Fruit fly (Drosophila melanogaster) whole organism, embryonic: ENCODE measurements around the gene CG8564.

Source experiments
- Atf3 ChIP-seq: fragments of 200-800 bp; sonication (Bioruptor generic); optimal IDR thresholded peaks from 3 replicates; lab custom pipeline; 2016; ENCODE audit warnings: missing biosample characterization, missing genetic modification characterization
- BtbVII ChIP-seq: fragments of 200-800 bp; sonication (Bioruptor generic); optimal IDR thresholded peaks from 3 replicates; lab custom pipeline; 2017; ENCODE audit warnings: missing biosample characterization, mild to moderate bottlenecking, missing genetic modification characterization
- CG10274 ChIP-seq: fragments of 200-800 bp; sonication (Bioruptor generic); optimal IDR thresholded peaks from 3 replicates; lab custom pipeline; 2017; ENCODE audit warnings: missing biosample characterization, mild to moderate bottlenecking, missing genetic modification characterization
- CG11560 ChIP-seq: fragments of 200-800 bp; sonication (Bioruptor generic); IDR thresholded peaks from 3 replicates; pipeline ENCODE4 v1.3.6; 2022; ENCODE audit warnings: missing biosample characterization, missing genetic modification characterization
- CG13123 ChIP-seq: fragments of 200-800 bp; sonication (Bioruptor generic); optimal IDR thresholded peaks from 2 replicates; lab custom pipeline; 2016; ENCODE audit warnings: missing biosample characterization, missing genetic modification characterization
- CG14667 ChIP-seq: fragments of 200-800 bp; sonication (Bioruptor generic); IDR thresholded peaks from 2 replicates; pipeline ENCODE4 v1.3.6; 2022; ENCODE audit warnings: missing biosample characterization, missing genetic modification characterization
- CG14710 ChIP-seq: fragments of 200-800 bp; sonication (Bioruptor generic); optimal IDR thresholded peaks from 3 replicates; lab custom pipeline; 2019; ENCODE audit warnings: missing biosample characterization, mild to moderate bottlenecking, missing genetic modification characterization, moderate library complexity
- CG15073 ChIP-seq: fragments of 200-800 bp; sonication (Bioruptor generic); optimal IDR thresholded peaks from 2 replicates; lab custom pipeline; 2016; ENCODE audit warnings: missing biosample characterization, missing genetic modification characterization
- CG16813 ChIP-seq: fragments of 200-800 bp; sonication (Bioruptor generic); IDR thresholded peaks from 3 replicates; pipeline ENCODE4 v1.3.6; 2022; ENCODE audit warnings: missing biosample characterization, missing genetic modification characterization; ENCODE audit not compliant: partially characterized antibody
- CG17612 ChIP-seq: fragments of 200-800 bp; sonication (Bioruptor generic); IDR thresholded peaks from 2 replicates; pipeline ENCODE4 v1.3.6; 2022; ENCODE audit warnings: missing biosample characterization, missing genetic modification characterization
- CG18011 ChIP-seq: fragments of 200-800 bp; sonication (Bioruptor generic); optimal IDR thresholded peaks from 2 replicates; lab custom pipeline; 2017; ENCODE audit warnings: missing biosample characterization, missing genetic modification characterization, mild to moderate bottlenecking, moderate library complexity, missing genotype
- CG18476 ChIP-seq: fragments of 200-800 bp; sonication (Bioruptor generic); optimal IDR thresholded peaks from 2 replicates; lab custom pipeline; 2016; ENCODE audit warnings: missing biosample characterization, mild to moderate bottlenecking, missing genetic modification characterization
- CG2120 ChIP-seq: fragments of 200-800 bp; sonication (Bioruptor generic); optimal IDR thresholded peaks from 3 replicates; lab custom pipeline; 2016; ENCODE audit warnings: missing biosample characterization, missing genetic modification characterization
- CG2712 ChIP-seq: fragments of 200-800 bp; optimal IDR thresholded peaks from 3 replicates; lab custom pipeline; 2019; ENCODE audit warnings: missing biosample characterization, mild to moderate bottlenecking, missing genetic modification characterization, moderate library complexity
- CG3065 ChIP-seq: fragments of 200-800 bp; sonication (Bioruptor generic); optimal IDR thresholded peaks from 2 replicates; lab custom pipeline; 2016; ENCODE audit warnings: missing biosample characterization, missing genetic modification characterization
- CG3163 ChIP-seq: fragments of 200-800 bp; sonication (Bioruptor generic); optimal IDR thresholded peaks from 3 replicates; lab custom pipeline; 2016; ENCODE audit warnings: missing biosample characterization, missing genetic modification characterization
- CG33213 ChIP-seq: fragments of 200-800 bp; sonication (Bioruptor generic); optimal IDR thresholded peaks from 3 replicates; lab custom pipeline; 2016; ENCODE audit warnings: missing biosample characterization, missing genetic modification characterization
- CG4617 ChIP-seq: fragments of 200-800 bp; sonication (Bioruptor generic); optimal IDR thresholded peaks from 3 replicates; lab custom pipeline; 2016; ENCODE audit warnings: missing biosample characterization, missing genetic modification characterization, borderline replicate concordance
- CG7745 ChIP-seq: fragments of 200-800 bp; sonication (Bioruptor generic); optimal IDR thresholded peaks from 2 replicates; lab custom pipeline; 2018; ENCODE audit warnings: missing biosample characterization, mild to moderate bottlenecking, missing genetic modification characterization, moderate library complexity
- D ChIP-seq, 2 experiments: fragments of 200-800 bp in 1 of 2; fragments of >200 bp in 1 of 2; sonication (Bioruptor generic) in 1 of 2; optimal IDR thresholded peaks; 2 replicates in 1 of 2; 3 replicates in 1 of 2; lab custom pipeline; 2017; ENCODE audit warnings: mild to moderate bottlenecking in 1 of 2, missing biosample characterization in 1 of 2, missing genetic modification characterization in 1 of 2, missing genetic modification reagents in 1 of 2
- ERR ChIP-seq: fragments of 200-800 bp; sonication (Bioruptor generic); optimal IDR thresholded peaks from 2 replicates; lab custom pipeline; 2016; ENCODE audit warnings: missing biosample characterization, missing genetic modification characterization
- Ets65A ChIP-seq: fragments of 200-800 bp; sonication (Bioruptor generic); peaks from one replicate; lab custom pipeline; 2016; ENCODE audit warnings: missing biosample characterization, missing genetic modification characterization
- GATAe ChIP-seq: fragments of 200-800 bp; sonication (Bioruptor generic); conservative IDR thresholded peaks from 2 replicates; pipeline ENCODE4 v1.3.6; 2022; ENCODE audit warnings: missing biosample characterization, missing genetic modification characterization
- Meics ChIP-seq: fragments of 200-800 bp; sonication (Bioruptor generic); optimal IDR thresholded peaks from 2 replicates; lab custom pipeline; 2017; ENCODE audit warnings: missing biosample characterization, mild to moderate bottlenecking, missing genetic modification characterization
- Ptx1 ChIP-seq: fragments of 200-800 bp; sonication (Bioruptor generic); IDR thresholded peaks from 2 replicates; pipeline ENCODE4 v1.3.6; 2022; ENCODE audit warnings: missing biosample characterization, missing genetic modification characterization
- Ssrp ChIP-seq: fragments of 200-800 bp; sonication (Bioruptor generic); optimal IDR thresholded peaks from 2 replicates; lab custom pipeline; 2018; ENCODE audit warnings: missing biosample characterization, mild to moderate bottlenecking, missing genetic modification characterization, moderate library complexity
- Xrp1 ChIP-seq: fragments of 200-800 bp; sonication (Bioruptor generic); IDR thresholded peaks from 2 replicates; pipeline ENCODE4 v1.3.6; 2022; ENCODE audit warnings: missing biosample characterization, missing genetic modification characterization
- ap ChIP-seq: fragments of 200-800 bp; sonication (Bioruptor generic); IDR thresholded peaks from 2 replicates; pipeline ENCODE4 v1.3.6; 2022; ENCODE audit warnings: missing biosample characterization, missing genetic modification characterization
- ase ChIP-seq: fragments of 200-800 bp; sonication (Bioruptor generic); IDR thresholded peaks from 3 replicates; pipeline ENCODE4 v1.3.6; 2022; ENCODE audit warnings: missing biosample characterization, missing genetic modification characterization
- bcd ChIP-seq: fragments of 200-800 bp; sonication (Bioruptor generic); optimal IDR thresholded peaks from 2 replicates; lab custom pipeline; 2017; ENCODE audit warnings: missing biosample characterization, mild to moderate bottlenecking, missing genetic modification characterization
- cad ChIP-seq: fragments of >200 bp; optimal IDR thresholded peaks from 2 replicates; lab custom pipeline; 2017; ENCODE audit warnings: missing biosample characterization, missing genetic modification characterization
- chif ChIP-seq, 2 experiments: fragments of 200-800 bp; sonication (Bioruptor generic); optimal IDR thresholded peaks; 3 replicates each; lab custom pipeline; 2016; ENCODE audit warnings: missing biosample characterization in 2 of 2, missing genetic modification characterization in 2 of 2
- danr ChIP-seq: fragments of 200-800 bp; sonication (Bioruptor generic); IDR thresholded peaks from 2 replicates; pipeline ENCODE4 v1.3.6; 2022; ENCODE audit warnings: missing biosample characterization, missing genetic modification characterization
- dysf ChIP-seq: fragments of 200-800 bp; sonication (Bioruptor generic); IDR thresholded peaks from 3 replicates; pipeline ENCODE4 v1.3.6; 2022; ENCODE audit warnings: missing biosample characterization, missing genetic modification characterization
- esg ChIP-seq: fragments of 200-800 bp; sonication (Bioruptor generic); conservative IDR thresholded peaks from 2 replicates; pipeline ENCODE4 v1.3.6; 2022; ENCODE audit warnings: missing biosample characterization, missing genetic modification characterization
- fd64A ChIP-seq: fragments of 200-800 bp; sonication (Bioruptor generic); optimal IDR thresholded peaks from 3 replicates; lab custom pipeline; 2018; ENCODE audit warnings: missing biosample characterization, mild to moderate bottlenecking, missing genetic modification characterization
- gem ChIP-seq: fragments of 200-800 bp; sonication (Bioruptor generic); optimal IDR thresholded peaks from 2 replicates; lab custom pipeline; 2019; ENCODE audit warnings: missing biosample characterization, mild to moderate bottlenecking, missing genetic modification characterization, moderate library complexity
- p53 ChIP-seq: fragments of 200-800 bp; sonication (Bioruptor generic); optimal IDR thresholded peaks from 2 replicates; lab custom pipeline; 2016; ENCODE audit warnings: missing biosample characterization, missing genetic modification characterization
- peb ChIP-seq: fragments of 200-800 bp; sonication (Bioruptor generic); IDR thresholded peaks from 2 replicates; pipeline ENCODE4 v1.3.6; 2022; ENCODE audit warnings: missing biosample characterization, missing genetic modification characterization
- pfk ChIP-seq: fragments of 200-800 bp; sonication (Bioruptor generic); optimal IDR thresholded peaks from 2 replicates; lab custom pipeline; 2018; ENCODE audit warnings: missing biosample characterization, mild to moderate bottlenecking, missing genetic modification characterization, moderate library complexity
- pho ChIP-seq: fragments of 200-800 bp; sonication (Bioruptor generic); optimal IDR thresholded peaks from 2 replicates; lab custom pipeline; 2016; ENCODE audit warnings: missing biosample characterization, missing genetic modification characterization
- pnt ChIP-seq: fragments of 200-800 bp; sonication (Bioruptor generic); optimal IDR thresholded peaks from 3 replicates; lab custom pipeline; 2016; ENCODE audit warnings: missing biosample characterization, missing genetic modification characterization
- pros ChIP-seq: fragments of 200-800 bp; sonication (Bioruptor generic); optimal IDR thresholded peaks from 3 replicates; lab custom pipeline; 2019; ENCODE audit warnings: missing biosample characterization, mild to moderate bottlenecking, missing genetic modification characterization, moderate library complexity
- pum ChIP-seq: fragments of 200-800 bp; sonication (Bioruptor generic); optimal IDR thresholded peaks from 2 replicates; lab custom pipeline; 2016; ENCODE audit warnings: missing biosample characterization, missing genetic modification characterization
- sd ChIP-seq: fragments of 200-800 bp; sonication (Bioruptor generic); optimal IDR thresholded peaks from 3 replicates; lab custom pipeline; 2018; ENCODE audit warnings: missing biosample characterization, mild to moderate bottlenecking, missing genetic modification characterization, moderate library complexity
- seq ChIP-seq: fragments of 200-800 bp; sonication (Bioruptor generic); IDR thresholded peaks from 2 replicates; pipeline ENCODE4 v1.3.6; 2022; ENCODE audit warnings: missing biosample characterization, missing genetic modification characterization
- sisA ChIP-seq: fragments of 200-800 bp; sonication (Bioruptor generic); IDR thresholded peaks from 2 replicates; pipeline ENCODE4 v1.3.6; 2022; ENCODE audit warnings: missing biosample characterization, missing genetic modification characterization
- slbo ChIP-seq: fragments of 200-800 bp; sonication (Bioruptor generic); IDR thresholded peaks from 2 replicates; pipeline ENCODE4 v1.3.6; 2022; ENCODE audit warnings: missing biosample characterization, missing genetic modification characterization
- stc ChIP-seq: fragments of 200-800 bp; sonication (Bioruptor generic); IDR thresholded peaks from 2 replicates; pipeline ENCODE4 v1.3.6; 2022; ENCODE audit warnings: missing biosample characterization, missing genetic modification characterization
- z ChIP-seq: fragments of 200-800 bp; sonication (Bioruptor generic); IDR thresholded peaks from 3 replicates; pipeline ENCODE4 v1.3.6; 2022; ENCODE audit warnings: missing biosample characterization, missing genetic modification characterization
- zfh1 ChIP-seq: fragments of 200-800 bp; sonication (Bioruptor generic); IDR thresholded peaks from 3 replicates; pipeline ENCODE4 v1.3.6; 2022; ENCODE audit warnings: missing biosample characterization, missing genetic modification characterization

CG8564 gene

DNA sequence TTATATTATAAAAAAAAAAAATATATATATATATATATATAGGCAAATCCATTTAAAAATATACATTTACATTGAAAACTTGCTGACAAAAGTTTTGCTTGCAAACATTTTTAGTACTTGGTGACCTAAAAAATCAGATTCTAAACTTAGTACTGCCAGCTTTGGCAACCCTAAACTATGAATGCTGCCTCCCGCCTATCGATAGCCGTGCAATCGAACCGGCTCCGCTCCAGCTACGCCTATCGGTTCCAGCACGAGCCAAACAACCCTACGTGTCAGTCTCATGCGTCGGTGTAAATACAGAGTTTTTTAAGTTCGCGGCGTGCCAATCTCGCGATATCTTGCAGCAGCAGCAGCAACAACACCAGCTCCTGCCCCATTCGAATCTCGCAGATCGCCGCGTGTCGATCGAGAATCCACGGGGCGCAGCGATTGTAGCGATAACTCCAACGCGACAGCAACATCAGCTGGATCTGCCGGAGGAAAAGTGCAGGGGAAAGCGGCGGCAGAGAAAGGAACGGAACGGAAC lies 27.3 kb downstream of the CG8564 start, which contains the start of gene Sec63 (continued):
- TF ChIP-seq cad (GFP tag; lab: Kevin White, UChicago) (no peak), Ptx1 (GFP tag; lab: Robert Waterston, UW) (peak; percentile 59), pnt (peak; percentile 34), ERR (GFP tag; lab: Kevin White, UChicago) (no peak), CG3163 (GFP tag; lab: Kevin White, UChicago) (no peak), CG18476 (GFP tag; lab: Kevin White, UChicago) (no peak), gem (peak; percentile 71), Xrp1 (peak; percentile 71), p53 (GFP tag; lab: Kevin White, UChicago) (no peak), sd (tag; lab: Kevin White, UChicago) (peak; percentile 19), pros (GFP tag; lab: Kevin White, UChicago) (no peak), ase (GFP tag; lab: Robert Waterston, UW) (peak; percentile 42; the same call in 1 of the 3 replicates), GATAe (GFP tag; lab: Robert Waterston, UW) (no peak), BtbVII (GFP tag; lab: Kevin White, UChicago) (peak; percentile 21), dysf (no peak; the same call in 2 of the 3 replicates), bcd (GFP tag; lab: Kevin White, UChicago) (peak; percentile 33), CG2120 (GFP tag; lab: Kevin White, UChicago) (peak; percentile 59), esg (peak; percentile 42; the same call in 1 of the 2 replicates), zfh1 (GFP tag; lab: Robert Waterston, UW) (0 out of 3 replicates have a peak, but pooled peaks have one; percentile 40), CG15073 (GFP tag; lab: Kevin White, UChicago) (no peak), CG14667 (GFP tag; lab: Robert Waterston, UW) (no peak), pfk (GFP tag; lab: Kevin White, UChicago) (peak; percentile 93), CG2712 (peak; percentile 31), CG17612 (no peak), danr (GFP tag; lab: Robert Waterston, UW) (no peak), CG4617 (GFP tag; lab: Kevin White, UChicago) (peak; percentile 43), Atf3 (no peak), CG14710 (no peak), slbo (peak; percentile 78), Meics (GFP tag; lab: Kevin White, UChicago) (peak; percentile 69), chif (GFP tag; optimal IDR thresholded peaks at IDR 0.05; lab: Kevin White, UChicago) (no peak), CG10274 (GFP tag; lab: Kevin White, UChicago) (no peak), seq (GFP tag; lab: Robert Waterston, UW) (no peak), pum (GFP tag; lab: Kevin White, UChicago) (no peak), Ets65A (GFP tag; lab: Kevin White, UChicago) (no peak), peb (GFP tag; lab: Robert Waterston, UW) (no peak), pho (GFP tag; lab: Kevin White, UChicago) (no peak), fd64A (GFP tag; lab: Kevin White, UChicago) (no peak), CG3065 (GFP tag; lab: Kevin White, UChicago) (peak; percentile 52), z (GFP tag; lab: Robert Waterston, UW) (peak; percentile 41; the same call in 1 of the 3 replicates), ap (peak; percentile 49; the same call in 1 of the 2 replicates), stc (GFP tag; lab: Robert Waterston, UW) (0 out of 2 replicates have a peak, but pooled peaks have one; percentile 18), CG16813 (GFP tag; lab: Robert Waterston, UW) (peak; percentile 81), Ssrp (tag; lab: Kevin White, UChicago) (peak; percentile 42), sisA (GFP tag; lab: Robert Waterston, UW) (0 out of 2 replicates have a peak, but pooled peaks have one; percentile 27), CG18011 (no peak), CG33213 (GFP tag; lab: Kevin White, UChicago) (peak; percentile 74), CG13123 (peak; percentile 46), CG11560 (tag; lab: Robert Waterston, UW) (no peak), CG7745 (tag; lab: Kevin White, UChicago) (no peak), D (optimal IDR thresholded peaks at IDR 0.05; lab: Kevin White, UChicago) (no peak), D (GFP tag; optimal IDR thresholded peaks at IDR 0.05; lab: Kevin White, UChicago) (peak; percentile 3)
